Worm (Caenorhabditis elegans) whole organism, late embryonic: ENCODE data around the gene F52E1.9.

Source experiments
- C38D4.7 ChIP-seq: fragments of 200-800 bp; sonication (Bioruptor generic); optimal IDR thresholded peaks from 2 replicates; lab custom pipeline; 2018; ENCODE audit warnings: mild to moderate bottlenecking, missing genetic modification characterization, moderate library complexity, missing compliant biosample characterization
- F13H6.1 ChIP-seq: sonication (generic microtip); optimal IDR thresholded peaks from 2 replicates; lab custom pipeline; 2016; ENCODE audit warnings: missing genetic modification characterization, missing compliant biosample characterization
- Y22D7AL.16 ChIP-seq: sonication (generic microtip); optimal IDR thresholded peaks from 2 replicates; lab custom pipeline; 2016; ENCODE audit warnings: missing genetic modification characterization, missing compliant biosample characterization
- ceh-14 ChIP-seq: sonication (generic microtip); optimal IDR thresholded peaks from 2 replicates; lab custom pipeline; 2016; ENCODE audit warnings: missing genotype, missing genetic modification characterization, missing compliant biosample characterization
- ceh-19 ChIP-seq: fragments of 200-800 bp; sonication (Bioruptor generic); optimal IDR thresholded peaks from 2 replicates; lab custom pipeline; 2018; ENCODE audit warnings: mild to moderate bottlenecking, missing genetic modification characterization, missing compliant biosample characterization
- ceh-22 ChIP-seq: sonication (generic microtip); optimal IDR thresholded peaks from 2 replicates; lab custom pipeline; 2017; ENCODE audit warnings: missing biosample characterization, missing genetic modification characterization
- ceh-31 ChIP-seq: sonication (generic microtip); optimal IDR thresholded peaks from 2 replicates; lab custom pipeline; 2016; ENCODE audit warnings: missing genetic modification characterization, missing compliant biosample characterization
- ceh-48 ChIP-seq: sonication (generic microtip); optimal IDR thresholded peaks from 2 replicates; lab custom pipeline; 2016; ENCODE audit warnings: missing genetic modification characterization, inconsistent platforms, missing compliant biosample characterization
- ceh-6 ChIP-seq: fragments of 200-800 bp; sonication (Bioruptor generic); optimal IDR thresholded peaks from 2 replicates; lab custom pipeline; 2018; ENCODE audit warnings: mild to moderate bottlenecking, missing genetic modification characterization, missing compliant biosample characterization
- dmd-4 ChIP-seq: sonication (generic microtip); optimal IDR thresholded peaks from 2 replicates; lab custom pipeline; 2016; ENCODE audit warnings: borderline replicate concordance, missing genetic modification characterization, missing compliant biosample characterization
- elt-2 ChIP-seq: sonication (generic microtip); optimal IDR thresholded peaks from 2 replicates; lab custom pipeline; 2016; ENCODE audit warnings: missing genetic modification reagents, missing genetic modification characterization, missing compliant biosample characterization
- elt-4 ChIP-seq: sonication (generic microtip); optimal IDR thresholded peaks from 2 replicates; lab custom pipeline; 2016; ENCODE audit warnings: missing genetic modification characterization, missing compliant biosample characterization
- ets-4 ChIP-seq: sonication (generic microtip); optimal IDR thresholded peaks from 2 replicates; lab custom pipeline; 2016; ENCODE audit warnings: missing genetic modification characterization, missing compliant biosample characterization
- eyg-1 ChIP-seq: sonication (generic microtip); optimal IDR thresholded peaks from 2 replicates; lab custom pipeline; 2016; ENCODE audit warnings: missing genotype, missing genetic modification characterization, missing compliant biosample characterization
- fkh-10 ChIP-seq: fragments of 150-350 bp; optimal IDR thresholded peaks from 2 replicates; lab custom pipeline; 2014; ENCODE audit warnings: missing biosample characterization, missing genetic modification reagents, missing genetic modification characterization
- gmeb-2 ChIP-seq: sonication (generic microtip); optimal IDR thresholded peaks from 2 replicates; lab custom pipeline; 2016; ENCODE audit warnings: missing genetic modification characterization, inconsistent platforms, missing compliant biosample characterization
- hlh-15 ChIP-seq: sonication (generic microtip); optimal IDR thresholded peaks from 2 replicates; lab custom pipeline; 2016; ENCODE audit warnings: missing genetic modification characterization, missing compliant biosample characterization
- hlh-30 ChIP-seq: sonication (generic microtip); optimal IDR thresholded peaks from 2 replicates; lab custom pipeline; 2017; ENCODE audit warnings: antibody characterized with exemption, missing genetic modification characterization, missing compliant biosample characterization; ENCODE audit not compliant: insufficient read depth
- hlh-8 ChIP-seq: sonication (generic microtip); optimal IDR thresholded peaks from 2 replicates; lab custom pipeline; 2016; ENCODE audit warnings: missing genotype, missing genetic modification characterization, missing compliant biosample characterization
- lim-6 ChIP-seq: sonication (generic microtip); optimal IDR thresholded peaks from 2 replicates; lab custom pipeline; 2016; ENCODE audit warnings: missing genetic modification characterization, missing compliant biosample characterization
- mec-3 ChIP-seq: sonication (generic microtip); optimal IDR thresholded peaks from 2 replicates; lab custom pipeline; 2016; ENCODE audit warnings: borderline replicate concordance, missing genetic modification characterization, missing compliant biosample characterization
- nfya-1 ChIP-seq: sonication (generic microtip); optimal IDR thresholded peaks from 2 replicates; lab custom pipeline; 2017; ENCODE audit warnings: missing genetic modification characterization, mild to moderate bottlenecking, missing compliant biosample characterization, antibody characterized with exemption, moderate library complexity
- nhr-11 ChIP-seq: fragments of 150-350 bp; optimal IDR thresholded peaks from 2 replicates; lab custom pipeline; 2014; ENCODE audit warnings: missing biosample characterization, missing genetic modification characterization
- nhr-232 ChIP-seq: sonication (generic microtip); optimal IDR thresholded peaks from 2 replicates; lab custom pipeline; 2016; ENCODE audit warnings: missing genetic modification characterization, missing compliant biosample characterization
- npax-4 ChIP-seq: sonication (generic microtip); optimal IDR thresholded peaks from 2 replicates; lab custom pipeline; 2016; ENCODE audit warnings: missing genetic modification characterization, missing compliant biosample characterization
- pat-9 ChIP-seq: fragments of 200-800 bp; sonication (Bioruptor generic); optimal IDR thresholded peaks from 2 replicates; lab custom pipeline; 2018; ENCODE audit warnings: mild to moderate bottlenecking, missing genetic modification characterization, moderate library complexity, missing compliant biosample characterization
- pha-4 ChIP-seq: fragments of 150-350 bp; optimal IDR thresholded peaks from 2 replicates; lab custom pipeline; 2018; ENCODE audit warnings: missing biosample characterization, missing genetic modification reagents, missing genetic modification characterization
- pros-1 ChIP-seq: fragments of 150-350 bp; optimal IDR thresholded peaks from 2 replicates; lab custom pipeline; 2014; ENCODE audit warnings: missing biosample characterization, missing genetic modification reagents, missing genetic modification characterization
- sox-4 ChIP-seq: sonication (generic microtip); optimal IDR thresholded peaks from 2 replicates; lab custom pipeline; 2017; ENCODE audit warnings: mild to moderate bottlenecking, missing genetic modification characterization, inconsistent platforms, missing compliant biosample characterization
- syd-9 ChIP-seq: sonication (generic microtip); optimal IDR thresholded peaks from 2 replicates; lab custom pipeline; 2016; ENCODE audit warnings: mild to moderate bottlenecking, missing genetic modification characterization, moderate library complexity, missing compliant biosample characterization
- unc-86 ChIP-seq: sonication (generic microtip); optimal IDR thresholded peaks from 2 replicates; lab custom pipeline; 2016; ENCODE audit warnings: missing genetic modification characterization, missing compliant biosample characterization

Gene F52E1.9

ce11 chrV:8394357-8394850 is 8.1 kb downstream of the F52E1.9 start, which contains the start of the genes pho-6 and F52E1.3:
Gene pho-6, minus strand, starts transcription at chrV:8394457.
Gene F52E1.3, plus strand, starts transcription at chrV:8394800.
- TF ChIP-seq ceh-14 (tag; lab: Kevin White, UChicago) = no peak
- TF ChIP-seq nhr-11 (tag; lab: Kevin White, UChicago) = no peak
- no peak for TF ChIP-seq nhr-232 (tag; lab: Kevin White, UChicago)
- no peak for TF ChIP-seq elt-2 (tag; lab: Kevin White, UChicago)
- TF ChIP-seq, all 69 proteins: peak for 0

- no peak for TF ChIP-seq npax-4 (tag; lab: Kevin White, UChicago)
- no peak for TF ChIP-seq pat-9 (tag; lab: Kevin White, UChicago)
- TF ChIP-seq F13H6.1 (tag; lab: Kevin White, UChicago) = no peak
- TF ChIP-seq, all 69 proteins: peak for 0
Measured at ce11 chrV:8389307-8389706, 13.2 kb downstream of the F52E1.9 start.

DNA sequence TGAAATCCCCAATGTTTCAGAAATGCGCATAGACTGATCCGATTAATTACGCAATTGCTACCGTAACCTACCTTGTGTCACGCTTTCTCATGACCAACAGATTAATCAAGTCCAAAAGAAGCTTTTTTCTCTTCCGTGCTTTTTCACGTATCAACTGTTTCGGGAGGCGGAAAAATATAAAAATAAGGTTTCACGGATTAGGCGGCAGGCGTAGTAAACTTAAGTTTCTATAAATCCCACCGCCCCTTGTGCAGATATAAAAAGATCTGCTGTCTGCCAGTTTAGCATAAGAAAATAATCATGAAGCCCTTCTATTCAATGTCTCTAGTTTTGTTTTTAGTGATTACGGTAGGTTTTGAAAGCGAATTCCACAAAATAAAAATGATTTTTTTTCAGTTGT is 15.4 kb downstream of the F52E1.9 start, which contains the start of gene gcy-7:
Gene gcy-7 (plus strand): TSS at position 301 of the 400 bp plus-strand sequence.
- TF ChIP-seq fkh-10 (GFP tag; lab: Kevin White, UChicago) = no peak
- TF ChIP-seq nhr-11 (tag; lab: Kevin White, UChicago) = no peak
- no peak for TF ChIP-seq hlh-30 (tag; lab: Kevin White, UChicago)
- no peak for TF ChIP-seq C38D4.7 (GFP tag; lab: Kevin White, UChicago)
- TF ChIP-seq Y22D7AL.16 = no peak
- no peak for TF ChIP-seq ceh-19 (GFP tag; lab: Kevin White, UChicago)
- no peak for TF ChIP-seq hlh-15 (tag; lab: Kevin White, UChicago)
- no peak for TF ChIP-seq eyg-1
- TF ChIP-seq pros-1 (tag; lab: Kevin White, UChicago) = no peak
- TF ChIP-seq hlh-8 (tag; lab: Kevin White, UChicago) = no peak
- TF ChIP-seq dmd-4 = no peak
- no peak for TF ChIP-seq syd-9 (tag; lab: Kevin White, UChicago)
- no peak for TF ChIP-seq ets-4 (tag; lab: Kevin White, UChicago)
- TF ChIP-seq, all 69 proteins: peak for 0

DNA sequence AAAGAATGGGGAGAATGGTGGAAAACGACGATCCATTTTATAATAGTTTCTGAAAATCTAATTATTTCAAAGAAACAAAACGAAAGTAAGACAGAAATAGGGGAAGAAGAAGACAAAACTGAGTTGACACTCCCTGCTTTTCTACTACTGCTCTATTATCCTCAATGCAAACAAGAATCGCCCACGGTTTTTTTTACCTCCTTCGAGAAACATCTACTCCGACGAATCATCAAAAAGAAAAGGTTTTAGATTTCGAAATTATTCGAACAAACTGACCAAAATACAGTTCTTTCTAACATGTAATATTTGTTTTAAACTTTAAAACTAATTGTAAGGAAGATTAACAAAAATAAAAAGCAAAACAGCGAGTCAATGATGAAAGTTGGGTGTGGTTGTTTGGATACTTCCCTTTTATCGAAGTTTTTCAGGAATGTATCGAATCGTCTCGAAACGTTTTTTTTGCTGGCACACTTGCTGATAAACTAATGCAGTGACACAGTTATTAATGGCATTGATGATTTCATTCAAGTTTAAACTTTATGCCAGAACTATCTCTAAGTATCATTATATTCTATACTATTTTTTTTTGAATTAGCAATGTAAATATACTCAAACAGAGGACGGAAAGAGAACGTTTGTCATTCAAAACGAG is 16.5 kb downstream of the F52E1.9 start, which contains the start of gene hsp-17:
Gene hsp-17 (minus strand): TSS at position 51 of the 652 bp plus-strand sequence.
- TF ChIP-seq pha-4 (tag; lab: Kevin White, UChicago) = no peak

DNA sequence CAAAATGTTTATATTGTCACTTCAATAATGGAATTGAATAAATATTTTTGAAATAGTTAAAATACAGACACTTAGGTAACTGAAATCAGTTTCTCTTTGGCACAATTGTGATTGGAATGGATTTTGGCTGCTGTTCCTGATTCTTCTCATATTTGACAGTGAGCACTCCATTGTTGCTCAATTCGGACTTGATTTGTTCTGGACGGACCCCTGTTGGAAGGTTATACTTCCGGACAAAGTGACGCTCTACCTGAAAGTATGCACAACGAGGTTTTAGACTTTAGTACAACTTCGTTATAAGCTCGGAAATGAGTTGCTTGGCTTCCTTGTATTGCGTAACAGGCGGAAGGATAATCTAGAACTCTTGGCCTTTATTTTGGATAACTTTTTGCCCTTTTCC is 17.7 kb downstream of the F52E1.9 start:
- TF ChIP-seq ceh-22 (tag; lab: Kevin White, UChicago) (no peak), lim-6 (no peak), eyg-1 (no peak), unc-86 (tag; lab: Kevin White, UChicago) (no peak), ceh-6 (GFP tag; lab: Kevin White, UChicago) (no peak), sox-4 (no peak), mec-3 (tag; lab: Kevin White, UChicago) (no peak), ceh-48 (tag; lab: Kevin White, UChicago) (no peak), ceh-31 (tag; lab: Kevin White, UChicago) (no peak), nfya-1 (tag; lab: Kevin White, UChicago) (no peak), elt-4 (no peak), ets-4 (tag; lab: Kevin White, UChicago) (no peak), hlh-8 (tag; lab: Kevin White, UChicago) (no peak)

- TF ChIP-seq gmeb-2 (tag; lab: Kevin White, UChicago) = no peak
- TF ChIP-seq elt-2 (tag; lab: Kevin White, UChicago) = peak; percentile 29
Measured at ce11 chrV:8383716-8384115, 18.8 kb downstream of the F52E1.9 start, which contains the start of gene F52E1.14. Gene F52E1.14, plus strand, starts transcription at chrV:8383922.
